Worm (Caenorhabditis elegans) whole organism, L4 larva: Measurements from ENCODE around the gene C05C10.8.

Source experiments
- F10B5.3 ChIP-seq: sonication (generic microtip); optimal IDR thresholded peaks from 2 replicates; lab custom pipeline; 2016; ENCODE audit warnings: mild to moderate bottlenecking, missing genetic modification characterization, missing compliant biosample characterization
- F26F4.8 ChIP-seq: fragments of 200-800 bp; sonication (Bioruptor generic); conservative IDR thresholded peaks from 2 replicates; pipeline ENCODE4 v1.3.6; 2022; ENCODE audit warnings: missing genetic modification characterization, missing compliant biosample characterization
- F37D6.2 ChIP-seq: sonication (generic microtip); optimal IDR thresholded peaks from 2 replicates; lab custom pipeline; 2016; ENCODE audit warnings: mild to moderate bottlenecking, missing genetic modification characterization, missing compliant biosample characterization
- F44E2.7 ChIP-seq: fragments of 200-800 bp; sonication (Bioruptor generic); IDR thresholded peaks from 2 replicates; pipeline ENCODE4 v2.1.2; 2022; ENCODE audit warnings: missing genetic modification characterization, missing compliant biosample characterization
- T20F7.1 ChIP-seq: fragments of 200-800 bp; sonication (Bioruptor generic); optimal IDR thresholded peaks from 2 replicates; lab custom pipeline; 2018; ENCODE audit warnings: mild to moderate bottlenecking, missing genetic modification characterization, missing compliant biosample characterization
- T26A8.4 ChIP-seq: fragments of 200-800 bp; sonication (Bioruptor generic); IDR thresholded peaks from 2 replicates; pipeline ENCODE4 v1.3.6; 2022; ENCODE audit warnings: missing genetic modification characterization, missing compliant biosample characterization
- Y48G9A.11 ChIP-seq: fragments of 200-800 bp; sonication (Bioruptor generic); IDR thresholded peaks from 2 replicates; pipeline ENCODE4 v1.3.6; 2022; ENCODE audit warnings: missing genetic modification reagents, missing genetic modification characterization, missing compliant biosample characterization
- Y5F2A.4 ChIP-seq: fragments of 200-800 bp; sonication (Bioruptor generic); optimal IDR thresholded peaks from 2 replicates; lab custom pipeline; 2018; ENCODE audit warnings: mild to moderate bottlenecking, missing genetic modification characterization, missing compliant biosample characterization
- Y75B8A.6 ChIP-seq: fragments of 200-800 bp; sonication (Bioruptor generic); IDR thresholded peaks from 2 replicates; pipeline ENCODE4 v1.3.6; 2022; ENCODE audit warnings: missing genetic modification reagents, missing genetic modification characterization, missing compliant biosample characterization
- ZK337.2 ChIP-seq: fragments of 200-800 bp; sonication (Bioruptor generic); IDR thresholded peaks from 2 replicates; pipeline ENCODE4 v1.3.6; 2022; ENCODE audit warnings: missing genetic modification reagents, missing genetic modification characterization, missing compliant biosample characterization
- aha-1 ChIP-seq: fragments of 150-350 bp; peaks from one replicate; lab custom pipeline; 2014; ENCODE audit warnings: missing biosample characterization, missing genetic modification characterization
- aly-2 ChIP-seq: sonication (generic microtip); optimal IDR thresholded peaks from 2 replicates; lab custom pipeline; 2018; ENCODE audit warnings: missing biosample characterization, missing genetic modification characterization
- arid-1 ChIP-seq: fragments of 200-800 bp; sonication (Bioruptor generic); conservative IDR thresholded peaks from 2 replicates; pipeline ENCODE4 v1.3.6; 2022; ENCODE audit warnings: missing genetic modification reagents, missing genetic modification characterization, missing compliant biosample characterization
- attf-4 ChIP-seq: sonication (generic microtip); optimal IDR thresholded peaks from 3 replicates; lab custom pipeline; 2017; ENCODE audit warnings: missing biosample characterization, missing genetic modification characterization
- ceh-20 ChIP-seq: fragments of 200-800 bp; sonication (Bioruptor generic); IDR thresholded peaks from 2 replicates; pipeline ENCODE4 v1.3.6; 2022; ENCODE audit warnings: missing genetic modification reagents, missing genetic modification characterization, missing compliant biosample characterization
- ceh-44 ChIP-seq: fragments of 200-800 bp; sonication (Bioruptor generic); IDR thresholded peaks from 2 replicates; pipeline ENCODE4 v1.3.6; 2022; ENCODE audit warnings: missing genetic modification reagents, missing genetic modification characterization, missing compliant biosample characterization
- daf-16 ChIP-seq, 3 experiments: sonication (generic microtip); optimal IDR thresholded peaks; 2 replicates each; lab custom pipeline; 2016 to 2017; ENCODE audit warnings: missing genetic modification characterization in 3 of 3, missing genetic modification reagents in 3 of 3, mild to moderate bottlenecking in 2 of 3, missing compliant biosample characterization in 2 of 3, missing biosample characterization in 1 of 3, moderate library complexity in 1 of 3
- daf-19 ChIP-seq: fragments of 200-800 bp; sonication (Bioruptor generic); conservative IDR thresholded peaks from 2 replicates; pipeline ENCODE4 v1.3.6; 2022; ENCODE audit warnings: missing genetic modification characterization, missing compliant biosample characterization
- dmd-6 ChIP-seq: fragments of 200-800 bp; sonication (Bioruptor generic); IDR thresholded peaks from 2 replicates; pipeline ENCODE4 v1.3.6; 2022; ENCODE audit warnings: missing genetic modification reagents, missing genetic modification characterization, missing compliant biosample characterization
- dmd-8 ChIP-seq: fragments of 200-800 bp; sonication (Bioruptor generic); IDR thresholded peaks from 2 replicates; pipeline ENCODE4 v1.3.6; 2022; ENCODE audit warnings: missing genetic modification characterization, missing compliant biosample characterization
- dmd-9 ChIP-seq: fragments of 200-800 bp; sonication (Bioruptor generic); IDR thresholded peaks from 2 replicates; pipeline ENCODE4 v1.3.6; 2022; ENCODE audit warnings: missing genetic modification reagents, missing genetic modification characterization, missing compliant biosample characterization
- dpl-1 ChIP-seq: fragments of 150-350 bp; optimal IDR thresholded peaks from 2 replicates; lab custom pipeline; 2014; ENCODE audit warnings: missing biosample characterization, missing genetic modification reagents, missing genetic modification characterization
- fkh-10 ChIP-seq: fragments of 150-350 bp; optimal IDR thresholded peaks from 2 replicates; lab custom pipeline; 2014; ENCODE audit warnings: missing biosample characterization, missing genetic modification reagents, missing genetic modification characterization
- hif-1 ChIP-seq, 2 experiments: sonication (generic microtip); optimal IDR thresholded peaks; 2 replicates each; lab custom pipeline; 2016 to 2017; ENCODE audit warnings: missing compliant biosample characterization in 2 of 2, missing genetic modification characterization in 2 of 2, missing genetic modification reagents in 2 of 2, missing genotype in 2 of 2, mild to moderate bottlenecking in 1 of 2
- hlh-30 ChIP-seq: sonication (generic microtip); optimal IDR thresholded peaks from 2 replicates; lab custom pipeline; 2017; ENCODE audit warnings: antibody characterized with exemption, mild to moderate bottlenecking, missing genetic modification characterization, missing compliant biosample characterization; ENCODE audit not compliant: insufficient read depth
- hmg-1.1 ChIP-seq: fragments of 200-800 bp; sonication (Bioruptor generic); IDR thresholded peaks from 2 replicates; pipeline ENCODE4 v1.3.6; 2022; ENCODE audit warnings: missing genetic modification reagents, missing genetic modification characterization, missing compliant biosample characterization
- lin-13 ChIP-seq: fragments of 150-350 bp; optimal IDR thresholded peaks from 2 replicates; lab custom pipeline; 2014; ENCODE audit warnings: missing biosample characterization, missing genetic modification reagents, missing genetic modification characterization
- lin-15B ChIP-seq: fragments of 150-350 bp; sonication (generic microtip); optimal IDR thresholded peaks from 3 replicates; lab custom pipeline; 2014; ENCODE audit warnings: missing biosample characterization, missing genetic modification characterization
- lin-29 ChIP-seq: fragments of 200-800 bp; sonication (Bioruptor generic); IDR thresholded peaks from 2 replicates; pipeline ENCODE4 v1.3.6; 2022; ENCODE audit warnings: missing genetic modification reagents, missing genetic modification characterization, missing compliant biosample characterization
- lin-38 ChIP-seq: fragments of 200-800 bp; sonication (Bioruptor generic); IDR thresholded peaks from 2 replicates; pipeline ENCODE4 v1.3.6; 2022; ENCODE audit warnings: missing genetic modification reagents, missing genetic modification characterization, missing compliant biosample characterization
- lin-39 ChIP-seq: fragments of 150-350 bp; optimal IDR thresholded peaks from 2 replicates; lab custom pipeline; 2014; ENCODE audit warnings: missing biosample characterization, missing genetic modification reagents, missing genetic modification characterization
- lir-3 ChIP-seq: sonication (generic microtip); optimal IDR thresholded peaks from 2 replicates; lab custom pipeline; 2016; ENCODE audit warnings: mild to moderate bottlenecking, missing genetic modification characterization, missing compliant biosample characterization
- madf-9 ChIP-seq: fragments of 200-800 bp; sonication (Bioruptor generic); conservative IDR thresholded peaks from 2 replicates; pipeline ENCODE4 v1.3.6; 2022; ENCODE audit warnings: missing genetic modification reagents, missing genetic modification characterization, missing compliant biosample characterization
- mdl-1 ChIP-seq, 2 experiments: fragments of 150-350 bp in 1 of 2; sonication (generic microtip) in 1 of 2; optimal IDR thresholded peaks; 2 replicates each; lab custom pipeline; 2014 to 2017; ENCODE audit warnings: missing biosample characterization in 2 of 2, missing genetic modification characterization in 2 of 2
- mdt-29 ChIP-seq: fragments of 200-800 bp; sonication (Bioruptor generic); IDR thresholded peaks from 2 replicates; pipeline ENCODE4 v1.3.6; 2022; ENCODE audit warnings: missing genetic modification reagents, missing genetic modification characterization, missing compliant biosample characterization
- mep-1 ChIP-seq: fragments of 150-350 bp; sonication (generic microtip); optimal IDR thresholded peaks from 3 replicates; lab custom pipeline; 2014; ENCODE audit warnings: missing biosample characterization, missing genetic modification characterization
- mxl-3 ChIP-seq: fragments of 200-800 bp; sonication (Bioruptor generic); optimal IDR thresholded peaks from 2 replicates; lab custom pipeline; 2018; ENCODE audit warnings: mild to moderate bottlenecking, missing genetic modification characterization, missing compliant biosample characterization
- nhr-10 ChIP-seq: fragments of 150-350 bp; optimal IDR thresholded peaks from 2 replicates; lab custom pipeline; 2014; ENCODE audit warnings: missing biosample characterization, missing genetic modification characterization
- nhr-11 ChIP-seq: fragments of 150-350 bp; optimal IDR thresholded peaks from 2 replicates; lab custom pipeline; 2014; ENCODE audit warnings: missing biosample characterization, missing genetic modification characterization
- nhr-237 ChIP-seq: sonication (generic microtip); optimal IDR thresholded peaks from 2 replicates; lab custom pipeline; 2017; ENCODE audit warnings: missing biosample characterization, missing genetic modification characterization
- nhr-25 ChIP-seq: sonication (generic microtip); optimal IDR thresholded peaks from 2 replicates; lab custom pipeline; 2017; ENCODE audit warnings: missing genetic modification characterization, mild to moderate bottlenecking, missing compliant biosample characterization, antibody characterized with exemption, moderate library complexity, borderline replicate concordance; ENCODE audit not compliant: insufficient read depth
- nhr-28 ChIP-seq: fragments of 150-350 bp; optimal IDR thresholded peaks from 2 replicates; lab custom pipeline; 2014; ENCODE audit warnings: missing biosample characterization, missing genetic modification characterization
- nhr-48 ChIP-seq: sonication (generic microtip); optimal IDR thresholded peaks from 2 replicates; lab custom pipeline; 2016; ENCODE audit warnings: mild to moderate bottlenecking, missing genetic modification characterization, missing compliant biosample characterization
- nhr-77 ChIP-seq: fragments of 150-350 bp; optimal IDR thresholded peaks from 2 replicates; lab custom pipeline; 2014; ENCODE audit warnings: missing biosample characterization, missing genetic modification characterization
- pha-4 ChIP-seq, 2 experiments: fragments of 150-350 bp in 1 of 2; fragments of 200-800 bp in 1 of 2; sonication (Bioruptor generic) in 1 of 2; IDR thresholded peaks in 1 of 2; optimal IDR thresholded peaks in 1 of 2; 2 replicates each; pipeline versions ENCODE4 v1.3.6 to Lab custom; 2014 to 2022; ENCODE audit warnings: missing genetic modification characterization in 2 of 2, missing genetic modification reagents in 2 of 2, missing biosample characterization in 1 of 2, missing compliant biosample characterization in 1 of 2
- snpc-4 ChIP-seq: fragments of 150-350 bp; optimal IDR thresholded peaks from 2 replicates; lab custom pipeline; 2014; ENCODE audit warnings: missing biosample characterization, missing genetic modification characterization
- unc-130 ChIP-seq: sonication (generic microtip); optimal IDR thresholded peaks from 2 replicates; lab custom pipeline; 2016; ENCODE audit warnings: missing genetic modification reagents, missing genetic modification characterization, missing compliant biosample characterization
- unc-39 ChIP-seq: sonication (generic microtip); optimal IDR thresholded peaks from 2 replicates; lab custom pipeline; 2017; ENCODE audit warnings: missing biosample characterization, missing genetic modification characterization
- zip-2 ChIP-seq: fragments of 150-350 bp; optimal IDR thresholded peaks from 2 replicates; lab custom pipeline; 2014; ENCODE audit warnings: missing biosample characterization, missing genetic modification characterization
- ztf-7 ChIP-seq: fragments of 150-350 bp; optimal IDR thresholded peaks from 2 replicates; lab custom pipeline; 2014; ENCODE audit warnings: missing biosample characterization, missing genetic modification characterization

Gene C05C10.8

ce11 chrII:9937611-9938010 is 19.8 kb upstream of the C05C10.8 start (continued):
- TF ChIP-seq pha-4 (GFP tag; IDR thresholded peaks at IDR 0.05; lab: Robert Waterston, UW) (no peak), pha-4 (tag; optimal IDR thresholded peaks at IDR 0.05; lab: Kevin White, UChicago) (peak; percentile 33), lin-13 (GFP tag; lab: Kevin White, UChicago) (peak; percentile 75), nhr-28 (tag; lab: Kevin White, UChicago) (peak; percentile 90), zip-2 (tag; lab: Kevin White, UChicago) (peak; percentile 8), nhr-11 (tag; lab: Kevin White, UChicago) (peak; percentile 99), hif-1 (tag; optimal IDR thresholded peaks at IDR 0.05; lab: Kevin White, UChicago) (peak in 1 of 2 experiments; percentile 53), F37D6.2 (tag; lab: Kevin White, UChicago) (no peak), dmd-6 (GFP tag; lab: Robert Waterston, UW) (peak; percentile 93), ceh-20 (peak; percentile 21; the same call in 1 of the 2 replicates), nhr-48 (tag; lab: Kevin White, UChicago) (peak; percentile 91), mdl-1 (tag; optimal IDR thresholded peaks at IDR 0.05; lab: Kevin White, UChicago) (peak; percentile 41 to 91), aly-2 (tag; lab: Kevin White, UChicago) (no peak), ztf-7 (tag; lab: Kevin White, UChicago) (peak; percentile 27), lin-29 (GFP tag; lab: Robert Waterston, UW) (0 out of 2 replicates have a peak, but pooled peaks have one; percentile 14), aha-1 (peak; percentile 99), Y48G9A.11 (GFP tag; lab: Robert Waterston, UW) (no peak), nhr-10 (tag; lab: Kevin White, UChicago) (peak; percentile 97), unc-39 (tag; lab: Kevin White, UChicago) (no peak), mxl-3 (GFP tag; lab: Kevin White, UChicago) (peak; percentile 100), Y75B8A.6 (no peak), lin-39 (tag; lab: Kevin White, UChicago) (no peak), lin-38 (GFP tag; lab: Robert Waterston, UW) (0 out of 2 replicates have a peak, but pooled peaks have one; percentile 28), lir-3 (tag; lab: Kevin White, UChicago) (no peak), fkh-10 (GFP tag; lab: Kevin White, UChicago) (no peak), F26F4.8 (no peak), madf-9 (GFP tag; lab: Robert Waterston, UW) (no peak), nhr-25 (peak; percentile 7), arid-1 (GFP tag; lab: Robert Waterston, UW) (0 out of 2 replicates have a peak, but pooled peaks have one; percentile 24), ZK337.2 (no peak), F44E2.7 (GFP tag; lab: Robert Waterston, UW) (no peak), hmg-1.1 (GFP tag; lab: Robert Waterston, UW) (peak; percentile 53; the same call in 1 of the 2 replicates), lin-15B (tag; lab: Kevin White, UChicago) (no peak), daf-16 (GFP tag; optimal IDR thresholded peaks at IDR 0.05; lab: Kevin White, UChicago) (peak in 1 of 2 experiments; percentile 19), daf-16 (tag; optimal IDR thresholded peaks at IDR 0.05; lab: Kevin White, UChicago) (peak; percentile 85), hlh-30 (tag; lab: Kevin White, UChicago) (peak; percentile 97), dmd-9 (GFP tag; lab: Robert Waterston, UW) (no peak), T20F7.1 (GFP tag; lab: Kevin White, UChicago) (peak; percentile 76), ceh-44 (GFP tag; lab: Robert Waterston, UW) (no peak), mep-1 (peak; percentile 90), F10B5.3 (no peak), daf-19 (GFP tag; lab: Robert Waterston, UW) (no peak), T26A8.4 (GFP tag; lab: Robert Waterston, UW) (peak; percentile 30; the same call in 1 of the 2 replicates), mdt-29 (GFP tag; lab: Robert Waterston, UW) (no peak), snpc-4 (tag; lab: Kevin White, UChicago) (no peak), nhr-77 (peak; percentile 65), attf-4 (tag; lab: Kevin White, UChicago) (no peak), dmd-8 (no peak), unc-130 (peak; percentile 13), Y5F2A.4 (GFP tag; lab: Kevin White, UChicago) (no peak), dpl-1 (GFP tag; lab: Kevin White, UChicago) (peak; percentile 64), nhr-237 (no peak)
